Fruit fly (Drosophila melanogaster) whole organism, prepupa: ENCODE measurements around the gene cdm.

ENCODE experiments used
- CG10669 ChIP-seq: fragments of 200-800 bp; sonication (Bioruptor generic); optimal IDR thresholded peaks from 3 replicates; lab custom pipeline; 2018; ENCODE audit warnings: missing biosample characterization, mild to moderate bottlenecking, missing genetic modification characterization, moderate library complexity
- CG11294 ChIP-seq: fragments of 200-800 bp; sonication (Bioruptor generic); IDR thresholded peaks from 2 replicates; pipeline ENCODE4 v1.3.6; 2022; ENCODE audit warnings: missing biosample characterization, missing genetic modification characterization
- CG11762 ChIP-seq: fragments of 200-800 bp; sonication (Bioruptor generic); optimal IDR thresholded peaks from 3 replicates; lab custom pipeline; 2016; ENCODE audit warnings: missing biosample characterization, missing genetic modification characterization; ENCODE audit not compliant: insufficient read depth
- CG15336 ChIP-seq: fragments of 200-800 bp; sonication (Bioruptor generic); IDR thresholded peaks from 2 replicates; pipeline ENCODE4 v1.3.6; 2022; ENCODE audit warnings: missing biosample characterization, missing genetic modification characterization
- CG16779 ChIP-seq: fragments of 200-800 bp; sonication (Bioruptor generic); optimal IDR thresholded peaks from 3 replicates; lab custom pipeline; 2017; ENCODE audit warnings: missing biosample characterization, mild to moderate bottlenecking, missing genetic modification characterization
- CG31627 ChIP-seq: fragments of 200-800 bp; sonication (Bioruptor generic); optimal IDR thresholded peaks from 3 replicates; lab custom pipeline; 2016; ENCODE audit warnings: missing biosample characterization, missing genetic modification characterization
- CG32006 ChIP-seq: fragments of 200-800 bp; sonication (Bioruptor generic); optimal IDR thresholded peaks from 3 replicates; lab custom pipeline; 2017; ENCODE audit warnings: missing biosample characterization, mild to moderate bottlenecking, missing genetic modification characterization
- CG34406 ChIP-seq: fragments of 200-800 bp; sonication (Bioruptor generic); optimal IDR thresholded peaks from 3 replicates; lab custom pipeline; 2016; ENCODE audit warnings: missing biosample characterization, missing genetic modification characterization
- CG6163 ChIP-seq: fragments of 200-800 bp; sonication (Bioruptor generic); IDR thresholded peaks from 3 replicates; pipeline ENCODE4 v1.3.6; 2022; ENCODE audit warnings: missing biosample characterization, missing genetic modification characterization
- CG6792 ChIP-seq: fragments of 200-800 bp; sonication (Bioruptor generic); optimal IDR thresholded peaks from 3 replicates; lab custom pipeline; 2016; ENCODE audit warnings: missing biosample characterization, missing genetic modification characterization
- CG6808 ChIP-seq: fragments of 200-800 bp; sonication (Bioruptor generic); optimal IDR thresholded peaks from 3 replicates; lab custom pipeline; 2017; ENCODE audit warnings: missing biosample characterization, missing genetic modification characterization, mild to moderate bottlenecking, moderate library complexity, missing genetic modification reagents
- CG6854 ChIP-seq: fragments of 200-800 bp; sonication (Bioruptor generic); optimal IDR thresholded peaks from 2 replicates; lab custom pipeline; 2017; ENCODE audit warnings: missing biosample characterization, mild to moderate bottlenecking, missing genetic modification characterization
- CG7368 ChIP-seq: fragments of 200-800 bp; sonication (Bioruptor generic); optimal IDR thresholded peaks from 3 replicates; lab custom pipeline; 2016; ENCODE audit warnings: missing biosample characterization, missing genetic modification characterization
- CG8119 ChIP-seq: fragments of 200-800 bp; sonication (Bioruptor generic); IDR thresholded peaks from 3 replicates; pipeline ENCODE4 v1.3.6; 2022; ENCODE audit warnings: missing biosample characterization, missing genetic modification characterization
- CG8632 ChIP-seq: fragments of 200-800 bp; sonication (Bioruptor generic); optimal IDR thresholded peaks from 3 replicates; lab custom pipeline; 2016; ENCODE audit warnings: missing biosample characterization, missing genetic modification characterization
- CG9139 ChIP-seq: fragments of 200-800 bp; sonication (Bioruptor generic); optimal IDR thresholded peaks from 3 replicates; lab custom pipeline; 2017; ENCODE audit warnings: missing biosample characterization, mild to moderate bottlenecking, missing genetic modification characterization
- Gug ChIP-seq: fragments of 200-800 bp; sonication (Bioruptor generic); IDR thresholded peaks from 2 replicates; pipeline ENCODE4 v1.3.6; 2022; ENCODE audit warnings: missing biosample characterization, missing genetic modification characterization
- Hr38 ChIP-seq: sonication (Bioruptor generic); optimal IDR thresholded peaks from 2 replicates; lab custom pipeline; 2016; ENCODE audit warnings: missing biosample characterization, missing genetic modification characterization
- Lpt ChIP-seq: fragments of 200-800 bp; sonication (Bioruptor generic); optimal IDR thresholded peaks from 3 replicates; lab custom pipeline; 2016; ENCODE audit warnings: missing biosample characterization, missing genetic modification characterization
- Met ChIP-seq: fragments of 200-800 bp; sonication (Bioruptor generic); optimal IDR thresholded peaks from 3 replicates; lab custom pipeline; 2016; ENCODE audit warnings: missing biosample characterization, missing genetic modification characterization
- OdsH ChIP-seq: fragments of 200-800 bp; sonication (Bioruptor generic); optimal IDR thresholded peaks from 3 replicates; lab custom pipeline; 2016; ENCODE audit warnings: missing biosample characterization, missing genetic modification characterization
- Sox14 ChIP-seq: fragments of 200-800 bp; sonication (Bioruptor generic); optimal IDR thresholded peaks from 3 replicates; lab custom pipeline; 2016; ENCODE audit warnings: missing biosample characterization, missing genetic modification characterization
- Sox15 ChIP-seq: fragments of 200-800 bp; sonication (Bioruptor generic); optimal IDR thresholded peaks from 3 replicates; lab custom pipeline; 2016; ENCODE audit warnings: missing biosample characterization, missing genetic modification characterization
- achi ChIP-seq: fragments of 200-800 bp; sonication (Bioruptor generic); optimal IDR thresholded peaks from 3 replicates; lab custom pipeline; 2016; ENCODE audit warnings: missing biosample characterization, missing genetic modification characterization
- cyc ChIP-seq: fragments of 200-800 bp; sonication (Bioruptor generic); optimal IDR thresholded peaks from 3 replicates; lab custom pipeline; 2016; ENCODE audit warnings: missing biosample characterization, missing genetic modification characterization
- dac ChIP-seq: fragments of 200-800 bp; sonication (Bioruptor generic); optimal IDR thresholded peaks from 2 replicates; lab custom pipeline; 2017; ENCODE audit warnings: missing biosample characterization, mild to moderate bottlenecking, missing genetic modification characterization
- dsx ChIP-seq: fragments of 200-800 bp; optimal IDR thresholded peaks from 3 replicates; lab custom pipeline; 2019; ENCODE audit warnings: missing biosample characterization, mild to moderate bottlenecking, missing genetic modification characterization, moderate library complexity; ENCODE audit not compliant: poor library complexity, severe bottlenecking
- eg ChIP-seq: fragments of 200-800 bp; sonication (Bioruptor generic); IDR thresholded peaks from 3 replicates; pipeline ENCODE4 v1.3.6; 2022; ENCODE audit warnings: missing biosample characterization, missing genetic modification characterization
- esn ChIP-seq: fragments of 200-800 bp; sonication (Bioruptor generic); optimal IDR thresholded peaks from 2 replicates; lab custom pipeline; 2016; ENCODE audit warnings: missing biosample characterization, mild to moderate bottlenecking, missing genetic modification characterization, moderate library complexity
- fkh ChIP-seq: fragments of 200-800 bp; sonication (Bioruptor generic); optimal IDR thresholded peaks from 3 replicates; lab custom pipeline; 2017; ENCODE audit warnings: missing biosample characterization, mild to moderate bottlenecking, missing genetic modification characterization, moderate library complexity
- lz ChIP-seq: fragments of 200-800 bp; sonication (Bioruptor generic); optimal IDR thresholded peaks from 3 replicates; lab custom pipeline; 2016; ENCODE audit warnings: missing biosample characterization, missing genetic modification characterization
- net ChIP-seq: fragments of 200-800 bp; sonication (Bioruptor generic); optimal IDR thresholded peaks from 3 replicates; lab custom pipeline; 2016; ENCODE audit warnings: missing biosample characterization, missing genetic modification characterization
- salr ChIP-seq, 2 experiments: fragments of 200-800 bp; sonication (Bioruptor generic); optimal IDR thresholded peaks; 3 replicates each; lab custom pipeline; 2016 to 2018; ENCODE audit warnings: missing biosample characterization in 2 of 2, missing genetic modification characterization in 2 of 2, mild to moderate bottlenecking in 1 of 2
- spab ChIP-seq: fragments of 200-800 bp; sonication (Bioruptor generic); optimal IDR thresholded peaks from 2 replicates; lab custom pipeline; 2017; ENCODE audit warnings: missing biosample characterization, mild to moderate bottlenecking, missing genetic modification characterization, missing genetic modification reagents
- ss ChIP-seq, 2 experiments: fragments of 200-800 bp; sonication (Bioruptor generic); optimal IDR thresholded peaks; 2 replicates in 1 of 2; 3 replicates in 1 of 2; lab custom pipeline; 2017 to 2018; ENCODE audit warnings: mild to moderate bottlenecking in 2 of 2, missing biosample characterization in 2 of 2, missing genetic modification characterization in 2 of 2, moderate library complexity in 1 of 2
- svp ChIP-seq: fragments of 200-800 bp; sonication (Bioruptor generic); peaks from one replicate; lab custom pipeline; 2016; ENCODE audit warnings: missing biosample characterization, missing genetic modification characterization
- topi ChIP-seq: fragments of 200-800 bp; sonication (Bioruptor generic); optimal IDR thresholded peaks from 3 replicates; lab custom pipeline; 2016; ENCODE audit warnings: missing biosample characterization, missing genetic modification characterization

Gene cdm

DNA sequence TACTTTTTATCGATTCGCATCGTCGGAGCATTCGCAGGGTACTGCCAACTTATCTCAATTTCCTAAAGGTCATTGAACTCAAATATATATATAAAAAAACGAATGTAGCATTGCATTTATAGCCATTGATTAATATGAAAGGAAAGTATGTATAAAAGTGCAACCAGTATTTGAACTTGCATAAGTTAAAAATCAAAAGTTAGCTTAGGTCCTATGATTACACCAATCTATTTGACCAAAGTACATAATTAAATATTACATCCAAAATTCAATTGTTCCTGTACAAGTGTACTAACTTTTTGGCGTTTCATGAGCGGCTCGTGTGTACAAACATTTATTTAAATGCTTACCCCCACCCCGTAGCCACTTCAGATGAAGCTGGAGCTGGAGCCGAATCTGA is 25.8 kb downstream of the cdm start (continued):
- TF ChIP-seq Gug (GFP tag; lab: Robert Waterston, UW) (no peak), CG8632 (GFP tag; lab: Kevin White, UChicago) (peak; percentile 63), CG6808 (GFP tag; lab: Kevin White, UChicago) (no peak), topi (peak; percentile 67), achi (peak; percentile 40), CG7368 (GFP tag; lab: Kevin White, UChicago) (no peak), CG15336 (GFP tag; lab: Robert Waterston, UW) (no peak), net (GFP tag; lab: Kevin White, UChicago) (peak; percentile 20), CG32006 (GFP tag; lab: Kevin White, UChicago) (peak; percentile 45), dsx (no peak), salr (GFP tag; optimal IDR thresholded peaks at IDR 0.05; lab: Kevin White, UChicago) (peak in 1 of 2 experiments; percentile 36), Sox14 (GFP tag; lab: Kevin White, UChicago) (peak; percentile 54)

DNA sequence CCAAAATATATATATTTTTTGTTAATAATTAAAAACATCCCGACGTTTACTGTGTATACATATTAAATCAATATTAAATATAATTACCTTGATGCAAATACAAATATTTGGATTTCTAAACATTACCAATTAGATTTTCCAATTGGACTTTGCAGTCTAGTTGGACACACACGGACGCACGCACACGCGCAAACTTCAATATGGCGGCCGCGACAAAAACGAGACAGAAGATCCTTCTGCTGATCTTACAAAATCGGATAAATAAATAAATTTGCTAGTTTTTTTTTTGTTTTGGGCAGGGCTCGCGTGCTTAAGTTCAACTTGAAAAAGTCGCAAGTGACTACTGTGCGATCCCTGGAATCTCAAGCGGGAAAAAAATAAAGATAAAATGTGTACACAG is 26.7 kb downstream of the cdm start:
- no peak for TF ChIP-seq CG8119 (GFP tag; lab: Robert Waterston, UW)
- TF ChIP-seq dac (GFP tag; lab: Kevin White, UChicago) = no peak
- no peak for TF ChIP-seq spab (GFP tag; lab: Kevin White, UChicago)
- TF ChIP-seq Sox15 (GFP tag; lab: Kevin White, UChicago) = no peak
- no peak for TF ChIP-seq CG34406 (GFP tag; lab: Kevin White, UChicago)
- no peak for TF ChIP-seq CG8632 (GFP tag; lab: Kevin White, UChicago)
- no peak for TF ChIP-seq CG10669

DNA sequence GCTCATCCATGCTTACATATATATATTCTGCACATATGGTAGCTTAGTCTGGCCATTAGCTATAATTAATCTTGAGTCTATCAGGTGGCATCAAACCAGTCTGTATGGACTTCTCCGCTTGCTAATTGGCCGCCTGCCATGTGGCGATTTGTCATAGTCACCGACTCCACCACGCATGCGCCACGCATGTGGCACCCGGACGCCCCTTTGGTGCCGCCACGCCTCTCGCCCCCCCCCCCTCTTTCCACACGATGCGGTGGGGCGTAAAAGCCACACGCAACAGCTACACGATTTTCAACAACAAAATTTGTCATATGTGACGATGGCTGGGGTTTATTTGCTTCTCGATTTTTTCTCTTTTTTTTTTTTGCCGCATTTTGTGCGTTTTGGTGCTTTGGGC is 29.6 kb downstream of the cdm start:
- TF ChIP-seq cyc (GFP tag; lab: Kevin White, UChicago) (no peak), Sox15 (GFP tag; lab: Kevin White, UChicago) (no peak), OdsH (GFP tag; lab: Kevin White, UChicago) (no peak), achi (no peak), CG8119 (GFP tag; lab: Robert Waterston, UW) (no peak), topi (no peak), CG6854 (GFP tag; lab: Kevin White, UChicago) (no peak), svp (GFP tag; lab: Kevin White, UChicago) (no peak), Met (GFP tag; lab: Kevin White, UChicago) (no peak), CG31627 (no peak), CG6163 (GFP tag; lab: Robert Waterston, UW) (0 out of 3 replicates have a peak, but pooled peaks have one; percentile 30), CG15336 (GFP tag; lab: Robert Waterston, UW) (0 out of 2 replicates have a peak, but pooled peaks have one; percentile 31), CG9139 (no peak), CG34406 (GFP tag; lab: Kevin White, UChicago) (no peak), CG6792 (GFP tag; lab: Kevin White, UChicago) (no peak), ss (GFP tag; optimal IDR thresholded peaks at IDR 0.05; lab: Kevin White, UChicago) (peak in 1 of 2 experiments; percentile 57), CG11294 (GFP tag; lab: Robert Waterston, UW) (no peak)

DNA sequence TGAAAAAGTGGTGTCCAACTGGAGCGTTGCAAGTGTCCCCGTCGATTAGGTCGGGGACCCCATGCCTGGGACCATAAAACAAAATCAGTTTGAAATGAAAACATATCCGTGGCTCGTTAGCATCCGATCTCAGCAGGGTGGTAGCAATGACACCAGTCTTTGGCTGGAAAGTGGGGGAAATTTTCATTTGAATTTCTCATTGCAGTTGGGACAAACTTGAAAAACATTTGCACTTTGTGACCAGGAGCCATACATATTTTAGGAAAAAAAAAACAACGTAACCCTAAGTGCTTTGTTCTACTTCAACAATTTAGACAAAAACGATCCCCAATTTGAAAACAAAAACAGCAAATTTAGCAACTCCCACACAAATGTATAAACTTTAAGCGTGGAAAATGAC is 31.5 kb downstream of the cdm start, which contains the start of gene CG14316:
TSS of gene CG14316 (plus strand) at position 301 of the 400 bp plus-strand sequence.
- TF ChIP-seq CG15336 (GFP tag; lab: Robert Waterston, UW) (no peak), CG9139 (no peak), eg (GFP tag; lab: Robert Waterston, UW) (no peak), CG6854 (GFP tag; lab: Kevin White, UChicago) (no peak), achi (no peak), CG16779 (no peak), Sox15 (GFP tag; lab: Kevin White, UChicago) (no peak), Gug (GFP tag; lab: Robert Waterston, UW) (no peak), esn (GFP tag; lab: Kevin White, UChicago) (no peak), CG11762 (GFP tag; lab: Kevin White, UChicago) (no peak), Hr38 (GFP tag; lab: Kevin White, UChicago) (no peak), fkh (GFP tag; lab: Kevin White, UChicago) (no peak), lz (no peak), Lpt (GFP tag; lab: Kevin White, UChicago) (no peak)
